Worm (Caenorhabditis elegans): ENCODE data around the gene srbc-1.

ce11 chrV:3341906-3342305 is 40.1 kb upstream of the srbc-1 start, which contains the start of gene C17B7.10:
- TF ChIP-seq pha-4 (tag; optimal IDR thresholded peaks at IDR 0.05) (no peak), unc-39 (tag; optimal IDR thresholded peaks at IDR 0.05) (no peak), sptf-1 (tag; optimal IDR thresholded peaks at IDR 0.05) (no peak), nhr-237 (tag; optimal IDR thresholded peaks at IDR 0.05) (no peak), unc-62 (GFP tag; optimal IDR thresholded peaks at IDR 0.05) (no peak), snpc-4 (tag; optimal IDR thresholded peaks at IDR 0.05) (no peak), sem-2 (GFP tag; optimal IDR thresholded peaks at IDR 0.05) (no peak), blmp-1 (tag; optimal IDR thresholded peaks at IDR 0.05) (no peak), elt-3 (tag; optimal IDR thresholded peaks at IDR 0.05) (no peak), mep-1 (tag; optimal IDR thresholded peaks at IDR 0.05) (no peak), ces-1 (GFP tag; optimal IDR thresholded peaks at IDR 0.05) (no peak), lin-13 (tag; optimal IDR thresholded peaks at IDR 0.05) (no peak)
